Fruit fly (Drosophila melanogaster) whole organism, adult: ENCODE data around the gene Slmap.

Experiments used
- CG11617 ChIP-seq: fragments of 200-800 bp; sonication (Bioruptor generic); optimal IDR thresholded peaks from 2 replicates; lab custom pipeline; 2017; ENCODE audit warnings: mild to moderate bottlenecking, missing biosample characterization, missing genetic modification reagents, missing genetic modification characterization
- CG12768 ChIP-seq: fragments of 200-800 bp; sonication (Bioruptor generic); optimal IDR thresholded peaks from 2 replicates; lab custom pipeline; 2017; ENCODE audit warnings: missing biosample characterization, missing genetic modification characterization, mild to moderate bottlenecking, moderate library complexity, missing genetic modification reagents
- CG14711 ChIP-seq: fragments of 200-800 bp; sonication (Bioruptor generic); optimal IDR thresholded peaks from 2 replicates; lab custom pipeline; 2018; ENCODE audit warnings: missing biosample characterization, mild to moderate bottlenecking, missing genetic modification characterization, moderate library complexity
- CG1620 ChIP-seq: fragments of 200-800 bp; sonication (Bioruptor generic); optimal IDR thresholded peaks from 2 replicates; lab custom pipeline; 2016; ENCODE audit warnings: missing biosample characterization, missing genetic modification characterization
- CG33017 ChIP-seq: fragments of 200-800 bp; sonication (Bioruptor generic); optimal IDR thresholded peaks from 2 replicates; lab custom pipeline; 2018; ENCODE audit warnings: missing biosample characterization, mild to moderate bottlenecking, missing genetic modification characterization, moderate library complexity
- CG5204 ChIP-seq: fragments of 200-800 bp; sonication (Bioruptor generic); optimal IDR thresholded peaks from 2 replicates; lab custom pipeline; 2016; ENCODE audit warnings: missing biosample characterization, missing genetic modification characterization
- CG7045 ChIP-seq: fragments of 200-800 bp; sonication (Bioruptor generic); optimal IDR thresholded peaks from 2 replicates; lab custom pipeline; 2017; ENCODE audit warnings: missing biosample characterization, mild to moderate bottlenecking, missing genetic modification characterization
- CG7101 ChIP-seq: fragments of 200-800 bp; sonication (Bioruptor generic); optimal IDR thresholded peaks from 2 replicates; lab custom pipeline; 2018; ENCODE audit warnings: missing biosample characterization, mild to moderate bottlenecking, missing genetic modification characterization, moderate library complexity
- Clk ChIP-seq: fragments of 200-800 bp; sonication (Bioruptor generic); optimal IDR thresholded peaks from 2 replicates; lab custom pipeline; 2017; ENCODE audit warnings: missing biosample characterization, missing genetic modification characterization
- Crg-1 ChIP-seq: fragments of 200-800 bp; sonication (Bioruptor generic); optimal IDR thresholded peaks from 2 replicates; lab custom pipeline; 2016; ENCODE audit warnings: missing biosample characterization, missing genetic modification characterization
- Hr96 ChIP-seq: fragments of 200-800 bp; sonication (Bioruptor generic); optimal IDR thresholded peaks from 2 replicates; lab custom pipeline; 2016; ENCODE audit warnings: missing biosample characterization, missing genetic modification characterization
- Mnt ChIP-seq: fragments of 200-800 bp; sonication (Bioruptor generic); optimal IDR thresholded peaks from 2 replicates; lab custom pipeline; 2016; ENCODE audit warnings: missing biosample characterization, mild to moderate bottlenecking, missing genetic modification characterization
- bab1 ChIP-seq: fragments of 200-800 bp; sonication (Bioruptor generic); optimal IDR thresholded peaks from 3 replicates; lab custom pipeline; 2019; ENCODE audit warnings: missing biosample characterization, mild to moderate bottlenecking, missing genetic modification characterization, moderate library complexity
- cnc ChIP-seq, 2 experiments: fragments of >200 bp; optimal IDR thresholded peaks; 2 replicates each; lab custom pipeline; 2017
- kay ChIP-seq: fragments of 200-800 bp; sonication (Bioruptor generic); peaks from one replicate; lab custom pipeline; 2016; ENCODE audit warnings: missing biosample characterization, missing genetic modification characterization, borderline replicate concordance
- ovo ChIP-seq: fragments of 200-800 bp; sonication (Bioruptor generic); optimal IDR thresholded peaks from 2 replicates; lab custom pipeline; 2016; ENCODE audit warnings: missing biosample characterization, missing genetic modification characterization
- pad ChIP-seq: fragments of 200-800 bp; sonication (Bioruptor generic); optimal IDR thresholded peaks from 3 replicates; lab custom pipeline; 2017; ENCODE audit warnings: missing biosample characterization, missing genetic modification characterization, mild to moderate bottlenecking, moderate library complexity, missing genetic modification reagents
- tj ChIP-seq: fragments of 200-800 bp; sonication (Bioruptor generic); optimal IDR thresholded peaks from 3 replicates; lab custom pipeline; 2017; ENCODE audit warnings: missing biosample characterization, mild to moderate bottlenecking, missing genetic modification characterization, moderate library complexity
- toe ChIP-seq: fragments of 200-800 bp; sonication (Bioruptor generic); optimal IDR thresholded peaks from 2 replicates; lab custom pipeline; 2016; ENCODE audit warnings: missing biosample characterization, missing genetic modification characterization

Gene Slmap

dm6 chr2L:22578920-22579548 is at the start of gene Slmap:
Gene Slmap, plus strand, starts transcription at chr2L:22579072.
- TF ChIP-seq ovo (GFP tag; lab: Kevin White, UChicago) (no peak), kay (GFP tag; lab: Kevin White, UChicago) (peak; percentile 58)

- peak; percentile 22 for TF ChIP-seq toe (GFP tag; lab: Kevin White, UChicago)
- TF ChIP-seq pad (GFP tag; lab: Kevin White, UChicago), result peak; percentile 21
- no peak for TF ChIP-seq kay (GFP tag; lab: Kevin White, UChicago)
- no peak for TF ChIP-seq CG33017 (tag; lab: Kevin White, UChicago)
- peak; percentile 4 for TF ChIP-seq CG12768 (GFP tag; lab: Kevin White, UChicago)
- TF ChIP-seq CG11617 (GFP tag; lab: Kevin White, UChicago), result peak; percentile 27
- peak; percentile 63 for TF ChIP-seq CG7101 (tag; lab: Kevin White, UChicago)
- peak; percentile 80 for TF ChIP-seq bab1 (GFP tag; lab: Kevin White, UChicago)
- TF ChIP-seq CG5204 (GFP tag; lab: Kevin White, UChicago), result peak; percentile 45
- peak; percentile 20 for TF ChIP-seq ovo (GFP tag; lab: Kevin White, UChicago)
- TF ChIP-seq CG1620 (GFP tag; lab: Kevin White, UChicago), result peak; percentile 39
- TF ChIP-seq Mnt (GFP tag; lab: Kevin White, UChicago), result peak; percentile 48
- no peak for TF ChIP-seq Hr96 (GFP tag; lab: Kevin White, UChicago)
- no peak for TF ChIP-seq CG7045 (GFP tag; lab: Kevin White, UChicago)
- TF ChIP-seq cnc (optimal IDR thresholded peaks at IDR 0.05; lab: Kevin White, UChicago), result no peak
- peak; percentile 15 for TF ChIP-seq CG14711
Measured at dm6 chr2L:22536488-22537041, 42.3 kb upstream of the Slmap start, which contains the start of gene RpL5. Gene RpL5, minus strand, starts transcription at chr2L:22536884.

- TF ChIP-seq CG1620 (GFP tag; lab: Kevin White, UChicago) (no peak), CG14711 (no peak), Hr96 (GFP tag; lab: Kevin White, UChicago) (no peak), CG5204 (GFP tag; lab: Kevin White, UChicago) (no peak), CG7045 (GFP tag; lab: Kevin White, UChicago) (no peak), kay (GFP tag; lab: Kevin White, UChicago) (no peak), CG7101 (tag; lab: Kevin White, UChicago) (no peak)
Measured at dm6 chr2L:22537368-22537767, 41.5 kb upstream of the Slmap start, which contains the start of gene CG17490. Gene CG17490, plus strand, starts transcription at chr2L:22537668.

- no peak for TF ChIP-seq cnc (optimal IDR thresholded peaks at IDR 0.05; lab: Kevin White, UChicago)
- peak; percentile 25 for TF ChIP-seq bab1 (GFP tag; lab: Kevin White, UChicago)
- TF ChIP-seq Hr96 (GFP tag; lab: Kevin White, UChicago), result no peak
- TF ChIP-seq pad (GFP tag; lab: Kevin White, UChicago), result no peak
Measured at dm6 chr2L:22537940-22538657, 40.8 kb upstream of the Slmap start.

dm6 chr2L:22550040-22550439 is 28.8 kb upstream of the Slmap start, which contains the start of gene CG17493:
Gene CG17493, plus strand, starts transcription at chr2L:22550064.
- TF ChIP-seq kay (GFP tag; lab: Kevin White, UChicago), result peak; percentile 26
- no peak for TF ChIP-seq CG7045 (GFP tag; lab: Kevin White, UChicago)
- no peak for TF ChIP-seq CG33017 (tag; lab: Kevin White, UChicago)

- no peak for TF ChIP-seq cnc (optimal IDR thresholded peaks at IDR 0.05; lab: Kevin White, UChicago)
- no peak for TF ChIP-seq kay (GFP tag; lab: Kevin White, UChicago)
- TF ChIP-seq Crg-1 (GFP tag; lab: Kevin White, UChicago), result no peak
- TF ChIP-seq CG33017 (tag; lab: Kevin White, UChicago), result no peak
- TF ChIP-seq CG1620 (GFP tag; lab: Kevin White, UChicago), result no peak
- TF ChIP-seq toe (GFP tag; lab: Kevin White, UChicago), result no peak
- TF ChIP-seq tj, result no peak
- no peak for TF ChIP-seq CG7045 (GFP tag; lab: Kevin White, UChicago)
Measured at dm6 chr2L:22566218-22566617, 12.7 kb upstream of the Slmap start.

- no peak for TF ChIP-seq toe (GFP tag; lab: Kevin White, UChicago)
- TF ChIP-seq CG11617 (GFP tag; lab: Kevin White, UChicago), result no peak
- TF ChIP-seq CG7045 (GFP tag; lab: Kevin White, UChicago), result no peak
- TF ChIP-seq CG12768 (GFP tag; lab: Kevin White, UChicago), result no peak
- no peak for TF ChIP-seq kay (GFP tag; lab: Kevin White, UChicago)
- TF ChIP-seq CG5204 (GFP tag; lab: Kevin White, UChicago), result no peak
- no peak for TF ChIP-seq Mnt (GFP tag; lab: Kevin White, UChicago)
- TF ChIP-seq CG7101 (tag; lab: Kevin White, UChicago), result no peak
- no peak for TF ChIP-seq CG33017 (tag; lab: Kevin White, UChicago)
- no peak for TF ChIP-seq pad (GFP tag; lab: Kevin White, UChicago)
- TF ChIP-seq Clk (GFP tag; lab: Kevin White, UChicago), result no peak
- TF ChIP-seq cnc (optimal IDR thresholded peaks at IDR 0.05; lab: Kevin White, UChicago), result no peak
- TF ChIP-seq bab1 (GFP tag; lab: Kevin White, UChicago), result no peak
- TF ChIP-seq tj, result no peak
- TF ChIP-seq Hr96 (GFP tag; lab: Kevin White, UChicago), result no peak
Measured at dm6 chr2L:22567426-22567825, 11.4 kb upstream of the Slmap start.
